Worm (Caenorhabditis elegans): ENCODE results near the gene cct-1.

The cct-1 gene

DNA sequence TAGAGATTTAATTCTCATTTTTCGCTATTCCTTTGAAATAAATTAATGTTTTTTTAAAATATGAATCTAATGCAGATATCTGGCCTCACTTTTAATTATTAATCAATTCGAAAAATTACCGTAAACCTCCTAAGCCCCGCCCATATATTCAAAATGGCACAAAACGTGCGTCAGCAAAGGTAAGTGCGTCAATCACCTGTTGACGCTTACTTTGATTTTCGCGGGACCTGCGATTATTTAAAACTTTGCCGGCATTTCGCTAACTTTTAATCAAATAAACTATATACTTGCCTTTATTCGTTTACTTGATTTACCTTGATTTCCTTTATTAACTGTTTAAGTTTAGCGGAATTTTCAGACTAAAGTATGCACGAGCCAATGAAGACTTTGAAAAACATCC lies 27.3 kb upstream of the cct-1 start, which contains the start of gene pch-2 (continued):
- TF ChIP-seq let-526 (GFP tag; IDR thresholded peaks at IDR 0.05) = no peak
- TF ChIP-seq F57A8.1 (GFP tag; optimal IDR thresholded peaks at IDR 0.05) = no peak
- no peak for TF ChIP-seq pbrm-1 (GFP tag; IDR thresholded peaks at IDR 0.05)
- no peak for TF ChIP-seq F23B12.7 (tag; optimal IDR thresholded peaks at IDR 0.05; ENCODE audit: insufficient read depth)
- TF ChIP-seq ccch-3 (GFP tag; optimal IDR thresholded peaks at IDR 0.05) = no peak
- TF ChIP-seq hmg-20 (GFP tag; IDR thresholded peaks at IDR 0.05) = no peak
- no peak for TF ChIP-seq mxl-1 (tag; optimal IDR thresholded peaks at IDR 0.05)
- TF ChIP-seq lsy-27 (tag; optimal IDR thresholded peaks at IDR 0.05; ENCODE audit: borderline replicate concordance, insufficient read depth) = no peak

DNA sequence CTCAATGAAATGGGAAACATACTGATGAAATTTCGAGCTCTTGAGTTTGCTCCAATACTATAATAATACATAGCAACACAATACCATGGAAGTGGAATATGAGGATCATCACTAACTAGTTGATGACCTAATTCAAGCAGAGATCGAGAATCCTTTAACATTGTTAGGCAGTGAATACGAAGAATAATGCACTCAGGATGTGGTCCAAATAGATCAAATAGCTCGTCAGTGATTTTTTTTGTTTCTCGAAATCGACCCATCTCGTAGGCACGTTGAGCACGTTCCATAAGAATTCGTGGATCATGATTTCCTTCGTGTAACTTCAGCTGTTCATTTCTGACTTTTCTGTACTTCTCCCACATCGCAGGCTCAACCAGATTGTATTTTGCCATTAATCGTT lies 24.3 kb upstream of the cct-1 start:
- TF ChIP-seq F22D6.2 (tag; optimal IDR thresholded peaks at IDR 0.05) (no peak), hmg-20 (GFP tag; IDR thresholded peaks at IDR 0.05) (no peak), ekl-4 (GFP tag; IDR thresholded peaks at IDR 0.05) (no peak), Y53G8AR.9 (GFP tag; conservative IDR thresholded peaks at IDR 0.05) (no peak), athp-1 (tag; optimal IDR thresholded peaks at IDR 0.05) (no peak), attf-5 (GFP tag; optimal IDR thresholded peaks at IDR 0.05) (no peak), pbrm-1 (GFP tag; IDR thresholded peaks at IDR 0.05) (no peak), bed-2 (GFP tag; IDR thresholded peaks at IDR 0.05) (no peak), bed-1 (GFP tag; IDR thresholded peaks at IDR 0.05) (no peak), nfya-1 (tag; optimal IDR thresholded peaks at IDR 0.05; ENCODE audit: borderline replicate concordance, insufficient read depth) (no peak), B0019.2 (GFP tag; conservative IDR thresholded peaks at IDR 0.05) (no peak)

DNA sequence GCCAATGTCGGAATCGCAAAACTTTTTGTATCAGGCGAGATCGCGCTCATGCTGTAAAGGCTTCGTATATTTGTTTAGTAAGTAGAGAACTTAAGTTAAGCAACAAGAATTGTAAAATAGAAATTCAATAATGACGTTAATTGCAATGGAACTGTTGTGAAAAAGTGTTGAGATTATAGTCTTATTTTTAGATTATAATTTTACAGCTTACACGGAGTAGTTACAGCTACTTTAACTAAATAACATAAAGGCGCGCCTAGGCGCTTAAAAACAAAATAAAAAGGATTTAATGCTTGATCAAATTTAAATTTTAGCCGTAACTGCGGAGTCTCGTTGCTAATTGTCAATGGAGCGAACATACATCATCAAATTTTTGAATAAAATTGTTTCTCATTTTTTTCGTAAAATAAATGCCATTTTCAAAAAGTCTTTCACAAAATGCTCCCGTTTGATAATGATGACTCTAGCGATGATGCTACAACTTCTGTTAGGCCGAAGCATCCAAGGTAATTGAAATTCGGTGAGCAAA lies 23.1 kb upstream of the cct-1 start, which contains the start of the genes emb-27 and rrf-3:
emb-27 (minus strand) TSS at position 51 of the 529 bp plus-strand sequence.
rrf-3 (plus strand) TSS at position 346 of the 529 bp plus-strand sequence.
- peak; percentile 35; the same call in 1 of the 2 replicates for TF ChIP-seq F33H1.4 (GFP tag; IDR thresholded peaks at IDR 0.05)
- no peak for TF ChIP-seq B0019.2 (GFP tag; conservative IDR thresholded peaks at IDR 0.05)
- peak; percentile 48 for TF ChIP-seq madf-6 (GFP tag; IDR thresholded peaks at IDR 0.05)
- TF ChIP-seq ztf-18 (tag; optimal IDR thresholded peaks at IDR 0.05) = peak; percentile 12
- TF ChIP-seq efl-1 (GFP tag; optimal IDR thresholded peaks at IDR 0.05) = peak; percentile 83
- peak; percentile 88 for TF ChIP-seq attf-3 (GFP tag; conservative IDR thresholded peaks at IDR 0.05)
- peak; percentile 51 for TF ChIP-seq dpl-1 (GFP tag; optimal IDR thresholded peaks at IDR 0.05)
- TF ChIP-seq lsl-1 (GFP tag; optimal IDR thresholded peaks at IDR 0.05) = peak; percentile 26
- no peak for TF ChIP-seq atf-7 (tag; optimal IDR thresholded peaks at IDR 0.05)
- peak; percentile 76 for TF ChIP-seq mcd-1 (GFP tag; IDR thresholded peaks at IDR 0.05)
- peak; percentile 83 for TF ChIP-seq attf-5 (GFP tag; optimal IDR thresholded peaks at IDR 0.05)
- TF ChIP-seq bed-2 (GFP tag; IDR thresholded peaks at IDR 0.05) = no peak
- no peak for TF ChIP-seq hmg-20 (GFP tag; IDR thresholded peaks at IDR 0.05)
- TF ChIP-seq lin-54 (GFP tag; optimal IDR thresholded peaks at IDR 0.05) = peak; percentile 51

DNA sequence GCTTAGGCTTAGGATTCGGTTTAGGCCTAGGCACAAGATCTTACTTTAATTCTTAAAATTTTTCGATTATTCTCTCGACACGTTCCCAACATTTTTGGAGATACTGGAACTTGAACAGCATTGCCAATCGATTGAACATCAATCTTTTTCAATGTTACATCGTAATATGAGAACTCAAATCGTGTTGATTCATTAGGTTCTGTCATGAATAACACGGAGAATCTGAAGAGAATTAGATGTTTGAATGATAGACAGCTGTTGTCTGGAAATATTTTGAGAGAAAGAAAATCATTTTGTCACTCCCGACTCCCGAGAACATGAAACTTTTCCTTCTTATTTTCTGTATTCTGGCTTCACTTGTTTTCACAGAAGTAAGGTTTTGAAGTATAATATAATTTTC lies 16.0 kb upstream of the cct-1 start, which contains the start of gene T05C12.15:
T05C12.15 (plus strand) TSS at position 301 of the 400 bp plus-strand sequence.
- TF ChIP-seq F10E7.11 (tag; optimal IDR thresholded peaks at IDR 0.05) = no peak
- TF ChIP-seq attf-5 (GFP tag; optimal IDR thresholded peaks at IDR 0.05) = no peak
- TF ChIP-seq K11D2.4 (GFP tag; IDR thresholded peaks at IDR 0.05) = no peak
- TF ChIP-seq nhr-80 (tag; optimal IDR thresholded peaks at IDR 0.05) = no peak
- TF ChIP-seq K12H6.12 (tag; optimal IDR thresholded peaks at IDR 0.05) = no peak
- no peak for TF ChIP-seq ccch-3 (GFP tag; optimal IDR thresholded peaks at IDR 0.05)
- TF ChIP-seq lin-40 (tag; optimal IDR thresholded peaks at IDR 0.05) = no peak
- no peak for TF ChIP-seq Y53F4B.3 (GFP tag; IDR thresholded peaks at IDR 0.05)
- no peak for TF ChIP-seq sea-2 (GFP tag; IDR thresholded peaks at IDR 0.05)

Measured in whole organism, young adult.